Worm (Caenorhabditis elegans) whole organism, mixed stage, embryonic: Measurements from ENCODE around the gene rbg-1.

Experiments used
- M03D4.4 ChIP-seq: sonication (generic microtip); optimal IDR thresholded peaks from 2 replicates; lab custom pipeline; 2017; ENCODE audit warnings: mild to moderate bottlenecking, missing genetic modification characterization, missing compliant biosample characterization
- bed-3 ChIP-seq: fragments of 200-800 bp; sonication (Bioruptor generic); optimal IDR thresholded peaks from 3 replicates; lab custom pipeline; 2018; ENCODE audit warnings: mild to moderate bottlenecking, missing genetic modification characterization, moderate library complexity, missing compliant biosample characterization
- elt-1 ChIP-seq: sonication (generic microtip); optimal IDR thresholded peaks from 2 replicates; lab custom pipeline; 2017; ENCODE audit warnings: missing genetic modification characterization, mild to moderate bottlenecking, missing compliant biosample characterization, antibody characterized with exemption, moderate library complexity, borderline replicate concordance; ENCODE audit not compliant: insufficient read depth
- lin-32 ChIP-seq: fragments of 200-800 bp; sonication (Bioruptor generic); optimal IDR thresholded peaks from 2 replicates; lab custom pipeline; 2018; ENCODE audit warnings: mild to moderate bottlenecking, missing genetic modification characterization, missing compliant biosample characterization
- nhr-12 ChIP-seq: fragments of 150-350 bp; optimal IDR thresholded peaks from 2 replicates; lab custom pipeline; 2014; ENCODE audit warnings: missing biosample characterization, missing genetic modification characterization
- nhr-237 ChIP-seq: fragments of 150-350 bp; optimal IDR thresholded peaks from 2 replicates; lab custom pipeline; 2014; ENCODE audit warnings: missing biosample characterization, missing genetic modification characterization
- nhr-76 ChIP-seq: sonication (generic microtip); optimal IDR thresholded peaks from 2 replicates; lab custom pipeline; 2017; ENCODE audit warnings: missing biosample characterization, missing genetic modification characterization
- unc-39 ChIP-seq: fragments of 150-350 bp; optimal IDR thresholded peaks from 2 replicates; lab custom pipeline; 2014; ENCODE audit warnings: missing biosample characterization, missing genetic modification characterization
- unc-62 ChIP-seq: fragments of 150-350 bp; optimal IDR thresholded peaks from 2 replicates; lab custom pipeline; 2014; ENCODE audit warnings: missing biosample characterization, missing genetic modification reagents, missing genetic modification characterization

- TF ChIP-seq nhr-12 (tag; lab: Kevin White, UChicago) = no peak
- TF ChIP-seq elt-1 = no peak
- TF ChIP-seq lin-32 (GFP tag; lab: Kevin White, UChicago) = no peak
- no peak for TF ChIP-seq nhr-237 (tag; lab: Kevin White, UChicago)
- TF ChIP-seq unc-39 (tag; lab: Kevin White, UChicago) = no peak
- no peak for TF ChIP-seq unc-62 (GFP tag; lab: Kevin White, UChicago)
- TF ChIP-seq M03D4.4 (tag; lab: Kevin White, UChicago) = no peak
- TF ChIP-seq bed-3 = no peak
- no peak for TF ChIP-seq nhr-76 (tag; lab: Kevin White, UChicago)
These were observed 23.8 kb upstream of the rbg-1 start for ce11 chrX:14959393-14960073.
